Worm (Caenorhabditis elegans) whole organism, young adult: Measurements from ENCODE around the gene C34B4.2.

Experiments
- C06A6.2 ChIP-seq: fragments of 200-800 bp; sonication (Bioruptor generic); conservative IDR thresholded peaks from 2 replicates; pipeline ENCODE4 v1.3.6; 2022; ENCODE audit warnings: missing genetic modification characterization, missing compliant biosample characterization
- D2030.7 ChIP-seq: fragments of 200-800 bp; sonication (Bioruptor generic); IDR thresholded peaks from 2 replicates; pipeline ENCODE4 v1.3.6; 2022; ENCODE audit warnings: missing genetic modification reagents, missing genetic modification characterization, missing compliant biosample characterization
- F23B12.7 ChIP-seq: sonication (generic microtip); optimal IDR thresholded peaks from 2 replicates; lab custom pipeline; 2017; ENCODE audit warnings: missing genetic modification characterization, mild to moderate bottlenecking, missing compliant biosample characterization, antibody characterized with exemption, moderate library complexity; ENCODE audit not compliant: insufficient read depth
- F37B4.10 ChIP-seq: fragments of 200-800 bp; sonication (Bioruptor generic); IDR thresholded peaks from 2 replicates; pipeline ENCODE4 v1.3.6; 2022; ENCODE audit warnings: missing genetic modification characterization, missing compliant biosample characterization
- F55B11.4 ChIP-seq: sonication (generic microtip); optimal IDR thresholded peaks from 2 replicates; lab custom pipeline; 2016; ENCODE audit warnings: missing compliant biosample characterization, missing genetic modification characterization, borderline replicate concordance; ENCODE audit not compliant: insufficient read depth
- F57C9.4 ChIP-seq: sonication (generic microtip); optimal IDR thresholded peaks from 2 replicates; lab custom pipeline; 2017; ENCODE audit warnings: mild to moderate bottlenecking, missing genetic modification characterization, missing compliant biosample characterization
- T07F8.4 ChIP-seq: sonication (generic microtip); optimal IDR thresholded peaks from 2 replicates; lab custom pipeline; 2016; ENCODE audit warnings: mild to moderate bottlenecking, missing genetic modification characterization, moderate library complexity, missing compliant biosample characterization
- Y67H2A.10 ChIP-seq: fragments of 200-800 bp; sonication (Bioruptor generic); conservative IDR thresholded peaks from 2 replicates; pipeline ENCODE4 v1.3.6; 2022; ENCODE audit warnings: missing genetic modification reagents, missing genetic modification characterization, missing compliant biosample characterization
- Y79H2A.3 ChIP-seq: fragments of 200-800 bp; sonication (Bioruptor generic); conservative IDR thresholded peaks from 2 replicates; pipeline ENCODE4 v1.3.6; 2022; ENCODE audit warnings: missing genetic modification reagents, missing genetic modification characterization, missing compliant biosample characterization
- atf-7 ChIP-seq: sonication (generic microtip); optimal IDR thresholded peaks from 2 replicates; lab custom pipeline; 2017; ENCODE audit warnings: mild to moderate bottlenecking, missing genetic modification characterization, missing compliant biosample characterization
- athp-1 ChIP-seq: sonication (generic microtip); optimal IDR thresholded peaks from 2 replicates; lab custom pipeline; 2017; ENCODE audit warnings: mild to moderate bottlenecking, missing genetic modification characterization, missing compliant biosample characterization
- attf-3 ChIP-seq: fragments of 200-800 bp; sonication (Bioruptor generic); conservative IDR thresholded peaks from 2 replicates; pipeline ENCODE4 v1.3.6; 2022; ENCODE audit warnings: missing genetic modification reagents, missing genetic modification characterization, missing compliant biosample characterization
- bed-1 ChIP-seq: fragments of 200-800 bp; sonication (Bioruptor generic); IDR thresholded peaks from 2 replicates; pipeline ENCODE4 v1.3.6; 2022; ENCODE audit warnings: missing genetic modification reagents, missing genetic modification characterization, missing compliant biosample characterization
- ccch-3 ChIP-seq: fragments of 200-800 bp; sonication (Bioruptor generic); optimal IDR thresholded peaks from 2 replicates; lab custom pipeline; 2018; ENCODE audit warnings: mild to moderate bottlenecking, missing genetic modification characterization, missing compliant biosample characterization
- cebp-2 ChIP-seq: fragments of 200-800 bp; sonication (Bioruptor generic); IDR thresholded peaks from 2 replicates; pipeline ENCODE4 v1.3.6; 2022; ENCODE audit warnings: missing genetic modification characterization, missing compliant biosample characterization
- ceh-40 ChIP-seq: fragments of 200-800 bp; sonication (Bioruptor generic); IDR thresholded peaks from 2 replicates; pipeline ENCODE4 v1.3.6; 2022; ENCODE audit warnings: missing genetic modification characterization, missing compliant biosample characterization
- ceh-58 ChIP-seq: fragments of 200-800 bp; sonication (Bioruptor generic); IDR thresholded peaks from 2 replicates; pipeline ENCODE4 v1.3.6; 2022; ENCODE audit warnings: missing genetic modification characterization, missing compliant biosample characterization
- ceh-79 ChIP-seq: sonication (generic microtip); optimal IDR thresholded peaks from 2 replicates; lab custom pipeline; 2017; ENCODE audit warnings: mild to moderate bottlenecking, missing genetic modification characterization, missing compliant biosample characterization
- chd-7 ChIP-seq: sonication (generic microtip); optimal IDR thresholded peaks from 2 replicates; lab custom pipeline; 2016; ENCODE audit warnings: mild to moderate bottlenecking, missing genetic modification characterization, moderate library complexity, missing compliant biosample characterization
- dox-1 ChIP-seq: fragments of 200-800 bp; sonication (Bioruptor generic); IDR thresholded peaks from 2 replicates; pipeline ENCODE4 v1.3.6; 2022; ENCODE audit warnings: missing genetic modification reagents, missing genetic modification characterization, missing compliant biosample characterization
- dpff-1 ChIP-seq: sonication (generic microtip); optimal IDR thresholded peaks from 2 replicates; lab custom pipeline; 2017; ENCODE audit warnings: mild to moderate bottlenecking, missing genetic modification characterization, missing compliant biosample characterization
- ekl-4 ChIP-seq: fragments of 200-800 bp; sonication (Bioruptor generic); IDR thresholded peaks from 2 replicates; pipeline ENCODE4 v1.3.6; 2022; ENCODE audit warnings: missing genetic modification reagents, missing genetic modification characterization, missing compliant biosample characterization
- ets-4 ChIP-seq: fragments of 200-800 bp; sonication (Bioruptor generic); optimal IDR thresholded peaks from 2 replicates; lab custom pipeline; 2018; ENCODE audit warnings: mild to moderate bottlenecking, missing genetic modification characterization, missing compliant biosample characterization
- him-1 ChIP-seq: sonication (generic microtip); optimal IDR thresholded peaks from 2 replicates; lab custom pipeline; 2016; ENCODE audit warnings: missing genotype, missing genetic modification reagents, missing genetic modification characterization, missing compliant biosample characterization
- let-526 ChIP-seq: fragments of 200-800 bp; sonication (Bioruptor generic); IDR thresholded peaks from 2 replicates; pipeline ENCODE4 v1.3.6; 2022; ENCODE audit warnings: missing genetic modification reagents, missing genetic modification characterization, missing compliant biosample characterization
- lin-54 ChIP-seq: fragments of 200-800 bp; sonication (Bioruptor generic); optimal IDR thresholded peaks from 2 replicates; lab custom pipeline; 2018; ENCODE audit warnings: mild to moderate bottlenecking, missing genetic modification characterization, missing compliant biosample characterization
- lir-1 ChIP-seq: fragments of 200-800 bp; sonication (Bioruptor generic); conservative IDR thresholded peaks from 2 replicates; pipeline ENCODE4 v1.3.6; 2022; ENCODE audit warnings: missing genetic modification reagents, missing genetic modification characterization, missing compliant biosample characterization
- lsy-27 ChIP-seq: sonication (generic microtip); optimal IDR thresholded peaks from 2 replicates; lab custom pipeline; 2017; ENCODE audit warnings: missing genetic modification characterization, mild to moderate bottlenecking, missing compliant biosample characterization, antibody characterized with exemption, missing genotype, borderline replicate concordance; ENCODE audit not compliant: insufficient read depth
- madf-8 ChIP-seq: fragments of 200-800 bp; sonication (Bioruptor generic); conservative IDR thresholded peaks from 2 replicates; pipeline ENCODE4 v1.3.6; 2022; ENCODE audit warnings: missing genetic modification reagents, missing genetic modification characterization, missing compliant biosample characterization
- mes-4 ChIP-seq: sonication (generic microtip); optimal IDR thresholded peaks from 2 replicates; lab custom pipeline; 2016; ENCODE audit warnings: missing genotype, missing genetic modification characterization, missing compliant biosample characterization
- mxl-1 ChIP-seq: sonication (generic microtip); optimal IDR thresholded peaks from 2 replicates; lab custom pipeline; 2016; ENCODE audit warnings: missing genetic modification characterization, missing compliant biosample characterization
- nfya-2 ChIP-seq: fragments of 200-800 bp; sonication (Bioruptor generic); IDR thresholded peaks from 2 replicates; pipeline ENCODE4 v1.3.6; 2022; ENCODE audit warnings: missing genetic modification reagents, missing genetic modification characterization, missing compliant biosample characterization
- nfyb-1 ChIP-seq: fragments of 200-800 bp; sonication (Bioruptor generic); IDR thresholded peaks from 2 replicates; pipeline ENCODE4 v1.3.6; 2022; ENCODE audit warnings: missing genetic modification reagents, missing genetic modification characterization, missing compliant biosample characterization
- nhr-120 ChIP-seq: fragments of 200-800 bp; sonication (Bioruptor generic); IDR thresholded peaks from 2 replicates; pipeline ENCODE4 v1.3.6; 2022; ENCODE audit warnings: missing genetic modification characterization, missing compliant biosample characterization
- nhr-179 ChIP-seq: sonication (generic microtip); optimal IDR thresholded peaks from 2 replicates; lab custom pipeline; 2016; ENCODE audit warnings: mild to moderate bottlenecking, missing genetic modification characterization, missing compliant biosample characterization
- nhr-27 ChIP-seq: fragments of 200-800 bp; sonication (Bioruptor generic); optimal IDR thresholded peaks from 2 replicates; lab custom pipeline; 2018; ENCODE audit warnings: mild to moderate bottlenecking, missing genetic modification characterization, moderate library complexity, missing compliant biosample characterization
- pha-4 ChIP-seq: fragments of 150-350 bp; sonication (generic microtip); optimal IDR thresholded peaks from 2 replicates; lab custom pipeline; 2014; ENCODE audit warnings: missing biosample characterization, missing genetic modification reagents, missing genetic modification characterization
- rec-8 ChIP-seq, 2 experiments: sonication (generic microtip); optimal IDR thresholded peaks; 2 replicates each; lab custom pipeline; 2016; ENCODE audit warnings: mild to moderate bottlenecking in 2 of 2, missing genetic modification characterization in 2 of 2, missing genetic modification reagents in 2 of 2, missing genotype in 2 of 2, missing biosample characterization in 1 of 2, missing compliant biosample characterization in 1 of 2, moderate library complexity in 1 of 2
- sdz-38 ChIP-seq: sonication (generic microtip); optimal IDR thresholded peaks from 2 replicates; lab custom pipeline; 2016; ENCODE audit warnings: missing genotype, missing genetic modification characterization, missing compliant biosample characterization
- snpc-1.1 ChIP-seq: sonication (generic microtip); optimal IDR thresholded peaks from 2 replicates; lab custom pipeline; 2017; ENCODE audit warnings: missing genetic modification characterization, mild to moderate bottlenecking, missing compliant biosample characterization, antibody characterized with exemption, moderate library complexity, missing genotype, missing genetic modification reagents; ENCODE audit not compliant: insufficient read depth
- snpc-1.3 ChIP-seq: sonication (generic microtip); optimal IDR thresholded peaks from 2 replicates; lab custom pipeline; 2017; ENCODE audit warnings: missing genetic modification characterization, mild to moderate bottlenecking, missing compliant biosample characterization, antibody characterized with exemption, moderate library complexity, missing genotype, missing genetic modification reagents; ENCODE audit not compliant: insufficient read depth
- somi-1 ChIP-seq: fragments of 200-800 bp; sonication (Bioruptor generic); optimal IDR thresholded peaks from 2 replicates; lab custom pipeline; 2018; ENCODE audit warnings: mild to moderate bottlenecking, missing genetic modification characterization, missing compliant biosample characterization
- tbp1 ChIP-seq: fragments of 200-800 bp; sonication (Bioruptor generic); optimal IDR thresholded peaks from 2 replicates; lab custom pipeline; 2018; ENCODE audit warnings: mild to moderate bottlenecking, missing genetic modification characterization, missing compliant biosample characterization
- tlf-1 ChIP-seq: fragments of 200-800 bp; sonication (Bioruptor generic); optimal IDR thresholded peaks from 2 replicates; lab custom pipeline; 2018; ENCODE audit warnings: mild to moderate bottlenecking, missing genetic modification characterization, missing compliant biosample characterization
- zfh-2 ChIP-seq: fragments of 200-800 bp; sonication (Bioruptor generic); conservative IDR thresholded peaks from 2 replicates; pipeline ENCODE4 v1.3.6; 2022; ENCODE audit warnings: missing genetic modification reagents, missing genetic modification characterization, missing compliant biosample characterization
- zim-3 ChIP-seq: sonication (generic microtip); optimal IDR thresholded peaks from 2 replicates; lab custom pipeline; 2017; ENCODE audit warnings: mild to moderate bottlenecking, missing genetic modification characterization, moderate library complexity, missing compliant biosample characterization
- ztf-25 ChIP-seq: fragments of 200-800 bp; sonication (Bioruptor generic); IDR thresholded peaks from 2 replicates; pipeline ENCODE4 v1.3.6; 2022; ENCODE audit warnings: missing genetic modification reagents, missing genetic modification characterization, missing compliant biosample characterization
- ztf-26 ChIP-seq: sonication (generic microtip); optimal IDR thresholded peaks from 2 replicates; lab custom pipeline; 2017; ENCODE audit warnings: missing genetic modification characterization, missing compliant biosample characterization

Gene C34B4.2

DNA sequence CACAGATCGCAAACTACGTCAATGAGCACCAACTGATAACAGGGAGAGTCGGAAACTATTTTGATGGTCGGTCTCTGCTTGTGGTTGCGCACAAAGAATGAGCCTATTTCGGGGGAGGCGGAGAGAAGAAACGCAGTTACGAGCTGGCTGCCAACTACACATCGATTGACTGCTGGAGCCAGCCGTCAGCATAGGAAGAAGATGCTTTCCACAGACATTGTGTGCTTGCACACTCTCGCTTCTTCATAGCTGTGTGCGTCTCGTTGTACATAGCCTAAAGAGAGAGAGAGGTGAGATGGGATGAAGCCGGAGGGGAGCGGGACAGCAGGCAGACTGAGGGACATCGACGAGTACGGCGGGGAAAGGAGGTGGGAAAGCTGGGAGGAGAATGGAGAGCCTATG lies 47.6 kb downstream of the C34B4.2 start (continued):
- TF ChIP-seq Y79H2A.3 (GFP tag; lab: Robert Waterston, UW) (no peak), tbp1 (GFP tag; lab: Kevin White, UChicago) (peak; percentile 35), F55B11.4 (tag; lab: Kevin White, UChicago) (no peak), ccch-3 (GFP tag; lab: Kevin White, UChicago) (no peak), F37B4.10 (GFP tag; lab: Robert Waterston, UW) (no peak), snpc-1.3 (tag; lab: Kevin White, UChicago) (no peak), mes-4 (no peak), zim-3 (no peak), cebp-2 (GFP tag; lab: Robert Waterston, UW) (no peak), lin-54 (GFP tag; lab: Kevin White, UChicago) (peak; percentile 38), lir-1 (GFP tag; lab: Robert Waterston, UW) (no peak), mxl-1 (no peak), C06A6.2 (GFP tag; lab: Robert Waterston, UW) (0 out of 2 replicates have a peak, but pooled peaks have one; percentile 44), dpff-1 (tag; lab: Kevin White, UChicago) (no peak), ekl-4 (GFP tag; lab: Robert Waterston, UW) (no peak; the same call in 1 of the 2 replicates), nhr-179 (tag; lab: Kevin White, UChicago) (no peak), T07F8.4 (tag; lab: Kevin White, UChicago) (no peak), him-1 (tag; lab: Kevin White, UChicago) (no peak), nhr-27 (tag; lab: Kevin White, UChicago) (no peak), bed-1 (no peak), ceh-58 (no peak), nfyb-1 (GFP tag; lab: Robert Waterston, UW) (peak; percentile 11; the same call in 1 of the 2 replicates), let-526 (GFP tag; lab: Robert Waterston, UW) (no peak), pha-4 (tag; lab: Kevin White, UChicago) (no peak), lsy-27 (tag; lab: Kevin White, UChicago) (no peak), ceh-79 (tag; lab: Kevin White, UChicago) (no peak), ztf-26 (no peak), ceh-40 (GFP tag; lab: Robert Waterston, UW) (no peak), chd-7 (tag; lab: Kevin White, UChicago) (no peak), ets-4 (GFP tag; lab: Kevin White, UChicago) (no peak)

- TF ChIP-seq madf-8 = peak; percentile 84
- no peak for TF ChIP-seq sdz-38
- TF ChIP-seq atf-7 (tag; lab: Kevin White, UChicago) = no peak
- no peak for TF ChIP-seq ztf-25 (GFP tag; lab: Robert Waterston, UW)
- TF ChIP-seq ztf-26 = no peak
- TF ChIP-seq attf-3 (GFP tag; lab: Robert Waterston, UW) = peak; percentile 63
- TF ChIP-seq nfya-2 (GFP tag; lab: Robert Waterston, UW) = no peak
- TF ChIP-seq athp-1 (tag; lab: Kevin White, UChicago) = no peak
- TF ChIP-seq cebp-2 (GFP tag; lab: Robert Waterston, UW) = no peak
- TF ChIP-seq rec-8 (tag; optimal IDR thresholded peaks at IDR 0.05; lab: Kevin White, UChicago) = no peak
- TF ChIP-seq F57C9.4 (tag; lab: Kevin White, UChicago) = no peak
- TF ChIP-seq F23B12.7 (tag; lab: Kevin White, UChicago) = no peak
- TF ChIP-seq snpc-1.1 (tag; lab: Kevin White, UChicago) = no peak
- TF ChIP-seq dox-1 = no peak; the same call in 1 of the 2 replicates
- no peak for TF ChIP-seq C06A6.2 (GFP tag; lab: Robert Waterston, UW)
- peak; percentile 88 for TF ChIP-seq D2030.7 (GFP tag; lab: Robert Waterston, UW)
- no peak for TF ChIP-seq zfh-2 (GFP tag; lab: Robert Waterston, UW)
- TF ChIP-seq somi-1 (GFP tag; lab: Kevin White, UChicago) = no peak
- no peak for TF ChIP-seq Y67H2A.10
- no peak for TF ChIP-seq Y79H2A.3 (GFP tag; lab: Robert Waterston, UW)
- TF ChIP-seq nhr-120 = no peak
- no peak for TF ChIP-seq F55B11.4 (tag; lab: Kevin White, UChicago)
- no peak for TF ChIP-seq tlf-1
Observed at ce11 chrV:13131487-13131886, 48.6 kb downstream of the C34B4.2 start.
